Worm (Caenorhabditis elegans) whole organism, young adult: Measurements from ENCODE around the gene parp-2.

Source experiments
- B0019.2 ChIP-seq: fragments of 200-800 bp; sonication (Bioruptor generic); conservative IDR thresholded peaks from 2 replicates; pipeline ENCODE4 v1.3.6; 2022; ENCODE audit warnings: missing genetic modification reagents, missing genetic modification characterization, missing compliant biosample characterization
- F10E7.11 ChIP-seq: sonication (generic microtip); optimal IDR thresholded peaks from 2 replicates; lab custom pipeline; 2017; ENCODE audit warnings: mild to moderate bottlenecking, missing genetic modification characterization, moderate library complexity, missing compliant biosample characterization
- F22D6.2 ChIP-seq: sonication (generic microtip); optimal IDR thresholded peaks from 2 replicates; lab custom pipeline; 2016; ENCODE audit warnings: mild to moderate bottlenecking, missing genetic modification characterization, missing compliant biosample characterization
- K11D2.4 ChIP-seq: fragments of 200-800 bp; sonication (Bioruptor generic); IDR thresholded peaks from 2 replicates; pipeline ENCODE4 v1.3.6; 2022; ENCODE audit warnings: missing genetic modification reagents, missing genetic modification characterization, missing compliant biosample characterization
- Y56A3A.18 ChIP-seq: fragments of 200-800 bp; sonication (Bioruptor generic); IDR thresholded peaks from 2 replicates; pipeline ENCODE4 v1.3.6; 2022; ENCODE audit warnings: missing genetic modification reagents, missing genetic modification characterization, missing compliant biosample characterization
- Y95B8A.8 ChIP-seq: fragments of 200-800 bp; sonication (Bioruptor generic); IDR thresholded peaks from 2 replicates; pipeline ENCODE4 v1.3.6; 2022; ENCODE audit warnings: missing genetic modification reagents, missing genetic modification characterization, missing compliant biosample characterization
- ZK185.1 ChIP-seq: sonication (generic microtip); optimal IDR thresholded peaks from 2 replicates; lab custom pipeline; 2016; ENCODE audit warnings: mild to moderate bottlenecking, missing genetic modification characterization, missing compliant biosample characterization; ENCODE audit not compliant: poor library complexity, severe bottlenecking
- akir-1 ChIP-seq: fragments of 200-800 bp; sonication (Bioruptor generic); optimal IDR thresholded peaks from 2 replicates; lab custom pipeline; 2018; ENCODE audit warnings: mild to moderate bottlenecking, missing genetic modification characterization, moderate library complexity, missing compliant biosample characterization
- atf-7 ChIP-seq: sonication (generic microtip); optimal IDR thresholded peaks from 2 replicates; lab custom pipeline; 2017; ENCODE audit warnings: mild to moderate bottlenecking, missing genetic modification characterization, missing compliant biosample characterization
- attf-3 ChIP-seq: fragments of 200-800 bp; sonication (Bioruptor generic); conservative IDR thresholded peaks from 2 replicates; pipeline ENCODE4 v1.3.6; 2022; ENCODE audit warnings: missing genetic modification reagents, missing genetic modification characterization, missing compliant biosample characterization
- ccch-3 ChIP-seq: fragments of 200-800 bp; sonication (Bioruptor generic); optimal IDR thresholded peaks from 2 replicates; lab custom pipeline; 2018; ENCODE audit warnings: mild to moderate bottlenecking, missing genetic modification characterization, missing compliant biosample characterization
- ceh-100 ChIP-seq: fragments of 200-800 bp; sonication (Bioruptor generic); IDR thresholded peaks from 2 replicates; pipeline ENCODE4 v1.3.6; 2022; ENCODE audit warnings: missing genetic modification reagents, missing genetic modification characterization, missing compliant biosample characterization
- ceh-27 ChIP-seq: fragments of 200-800 bp; sonication (Bioruptor generic); optimal IDR thresholded peaks from 2 replicates; lab custom pipeline; 2018; ENCODE audit warnings: mild to moderate bottlenecking, missing genetic modification characterization, moderate library complexity, missing compliant biosample characterization
- dox-1 ChIP-seq: fragments of 200-800 bp; sonication (Bioruptor generic); IDR thresholded peaks from 2 replicates; pipeline ENCODE4 v1.3.6; 2022; ENCODE audit warnings: missing genetic modification reagents, missing genetic modification characterization, missing compliant biosample characterization
- dpff-1 ChIP-seq: sonication (generic microtip); optimal IDR thresholded peaks from 2 replicates; lab custom pipeline; 2017; ENCODE audit warnings: mild to moderate bottlenecking, missing genetic modification characterization, missing compliant biosample characterization
- egl-18 ChIP-seq: fragments of 200-800 bp; sonication (Bioruptor generic); IDR thresholded peaks from 2 replicates; pipeline ENCODE4 v1.3.6; 2022; ENCODE audit warnings: missing genetic modification reagents, missing genetic modification characterization, missing compliant biosample characterization
- egl-44 ChIP-seq: fragments of 200-800 bp; sonication (Bioruptor generic); IDR thresholded peaks from 2 replicates; pipeline ENCODE4 v1.3.6; 2022; ENCODE audit warnings: missing genetic modification reagents, missing genetic modification characterization, missing compliant biosample characterization
- ets-4 ChIP-seq: fragments of 200-800 bp; sonication (Bioruptor generic); optimal IDR thresholded peaks from 2 replicates; lab custom pipeline; 2018; ENCODE audit warnings: mild to moderate bottlenecking, missing genetic modification characterization, missing compliant biosample characterization
- gei-17 ChIP-seq: fragments of 200-800 bp; sonication (Bioruptor generic); optimal IDR thresholded peaks from 2 replicates; lab custom pipeline; 2018; ENCODE audit warnings: mild to moderate bottlenecking, missing genetic modification characterization, missing compliant biosample characterization
- hmg-1.2 ChIP-seq: fragments of 200-800 bp; sonication (Bioruptor generic); IDR thresholded peaks from 2 replicates; pipeline ENCODE4 v1.3.6; 2022; ENCODE audit warnings: missing genetic modification reagents, missing genetic modification characterization, missing compliant biosample characterization
- hmg-20 ChIP-seq: fragments of 200-800 bp; sonication (Bioruptor generic); IDR thresholded peaks from 2 replicates; pipeline ENCODE4 v1.3.6; 2022; ENCODE audit warnings: missing genetic modification reagents, missing genetic modification characterization, missing compliant biosample characterization
- lin-35 ChIP-seq, 3 experiments: fragments of 150-350 bp in 2 of 3; sonication (generic microtip) in 1 of 3; optimal IDR thresholded peaks; 2 replicates each; lab custom pipeline; 2014 to 2018; ENCODE audit warnings: missing biosample characterization in 3 of 3, missing genetic modification characterization in 3 of 3, missing genetic modification reagents in 3 of 3
- lsl-1 ChIP-seq: fragments of 200-800 bp; sonication (Bioruptor generic); optimal IDR thresholded peaks from 2 replicates; lab custom pipeline; 2018; ENCODE audit warnings: mild to moderate bottlenecking, missing genetic modification characterization, moderate library complexity, missing compliant biosample characterization
- lsy-27 ChIP-seq: sonication (generic microtip); optimal IDR thresholded peaks from 2 replicates; lab custom pipeline; 2017; ENCODE audit warnings: missing genetic modification characterization, mild to moderate bottlenecking, missing compliant biosample characterization, antibody characterized with exemption, missing genotype, borderline replicate concordance; ENCODE audit not compliant: insufficient read depth
- madf-8 ChIP-seq: fragments of 200-800 bp; sonication (Bioruptor generic); conservative IDR thresholded peaks from 2 replicates; pipeline ENCODE4 v1.3.6; 2022; ENCODE audit warnings: missing genetic modification reagents, missing genetic modification characterization, missing compliant biosample characterization
- mxl-1 ChIP-seq: sonication (generic microtip); optimal IDR thresholded peaks from 2 replicates; lab custom pipeline; 2016; ENCODE audit warnings: missing genetic modification characterization, missing compliant biosample characterization
- nfyb-1 ChIP-seq: fragments of 200-800 bp; sonication (Bioruptor generic); IDR thresholded peaks from 2 replicates; pipeline ENCODE4 v1.3.6; 2022; ENCODE audit warnings: missing genetic modification reagents, missing genetic modification characterization, missing compliant biosample characterization
- nhr-120 ChIP-seq: fragments of 200-800 bp; sonication (Bioruptor generic); IDR thresholded peaks from 2 replicates; pipeline ENCODE4 v1.3.6; 2022; ENCODE audit warnings: missing genetic modification characterization, missing compliant biosample characterization
- nhr-179 ChIP-seq: sonication (generic microtip); optimal IDR thresholded peaks from 2 replicates; lab custom pipeline; 2016; ENCODE audit warnings: mild to moderate bottlenecking, missing genetic modification characterization, missing compliant biosample characterization
- nhr-27 ChIP-seq: fragments of 200-800 bp; sonication (Bioruptor generic); optimal IDR thresholded peaks from 2 replicates; lab custom pipeline; 2018; ENCODE audit warnings: mild to moderate bottlenecking, missing genetic modification characterization, moderate library complexity, missing compliant biosample characterization
- rcor-1 ChIP-seq: fragments of 200-800 bp; sonication (Bioruptor generic); IDR thresholded peaks from 2 replicates; pipeline ENCODE4 v1.3.6; 2022; ENCODE audit warnings: missing genetic modification reagents, missing genetic modification characterization, missing compliant biosample characterization
- sdz-38 ChIP-seq: sonication (generic microtip); optimal IDR thresholded peaks from 2 replicates; lab custom pipeline; 2016; ENCODE audit warnings: missing genotype, missing genetic modification characterization, missing compliant biosample characterization
- tbp1 ChIP-seq: fragments of 200-800 bp; sonication (Bioruptor generic); optimal IDR thresholded peaks from 2 replicates; lab custom pipeline; 2018; ENCODE audit warnings: mild to moderate bottlenecking, missing genetic modification characterization, missing compliant biosample characterization
- unc-62 ChIP-seq: fragments of 150-350 bp; optimal IDR thresholded peaks from 2 replicates; lab custom pipeline; 2014; ENCODE audit warnings: missing biosample characterization, missing genetic modification reagents, missing genetic modification characterization
- ztf-6 ChIP-seq: fragments of 200-800 bp; sonication (Bioruptor generic); IDR thresholded peaks from 2 replicates; pipeline ENCODE4 v1.3.6; 2022; ENCODE audit warnings: missing genetic modification reagents, missing genetic modification characterization, missing compliant biosample characterization

The parp-2 gene

DNA sequence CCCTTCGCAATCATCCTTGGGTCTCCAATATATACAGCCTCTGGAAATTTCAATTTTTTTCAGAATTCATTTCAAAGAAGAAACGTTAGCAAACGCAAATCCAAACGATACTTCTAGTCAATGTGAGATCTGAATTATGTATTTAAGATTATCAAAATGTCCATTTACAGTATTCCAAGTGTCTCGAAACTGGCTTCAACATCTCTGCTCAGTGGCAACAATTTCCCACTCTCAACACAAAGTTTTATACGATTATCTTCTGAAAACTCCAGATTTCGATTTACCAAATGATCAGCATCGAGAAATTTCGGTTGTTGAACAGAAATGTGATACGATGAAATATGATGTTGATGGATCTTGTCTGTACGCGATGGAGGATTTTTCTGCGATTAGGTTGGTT, 36.3 kb upstream of the parp-2 start:
- TF ChIP-seq unc-62 (GFP tag; lab: Kevin White, UChicago) (no peak), ZK185.1 (tag; lab: Kevin White, UChicago) (no peak), mxl-1 (tag; lab: Kevin White, UChicago) (no peak), F10E7.11 (no peak), lsl-1 (GFP tag; lab: Kevin White, UChicago) (no peak), ceh-27 (no peak), B0019.2 (GFP tag; lab: Robert Waterston, UW) (no peak)

DNA sequence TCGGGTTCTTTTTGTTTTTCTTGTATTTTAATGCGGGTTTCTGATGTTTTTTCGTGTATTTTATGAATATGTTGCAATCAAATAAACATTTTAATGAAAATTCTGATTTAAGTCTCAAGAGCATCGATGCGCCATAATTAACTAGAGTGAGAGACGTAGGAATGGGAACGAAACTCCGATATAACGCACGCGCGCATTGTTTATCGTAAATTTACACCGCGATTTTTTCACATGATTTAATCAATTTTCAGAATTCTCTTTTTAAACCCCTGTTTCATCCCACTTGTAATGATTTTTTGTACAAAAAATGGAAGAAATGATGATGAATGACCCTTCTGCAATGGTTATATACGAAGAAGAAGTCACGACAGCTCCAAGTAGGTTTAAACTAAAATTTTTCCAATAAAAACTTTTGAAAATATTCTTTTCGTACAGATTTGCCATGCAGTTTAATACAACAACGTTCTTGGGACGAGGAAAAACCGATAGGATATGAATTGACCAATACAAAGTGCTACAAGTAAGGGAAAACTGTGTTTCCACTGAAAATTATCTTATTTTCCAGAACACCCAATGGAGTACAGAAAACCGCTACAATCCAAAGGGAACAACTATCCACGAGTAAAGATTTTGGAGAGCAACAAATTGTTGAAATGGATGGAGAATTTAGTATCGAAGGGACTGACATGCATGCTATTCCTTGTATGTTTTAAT, 35.2 kb upstream of the parp-2 start, which contains the start of gene zfp-2:
Gene zfp-2 (plus strand): TSS at position 214 of the 714 bp plus-strand sequence.
- peak; percentile 90 for TF ChIP-seq attf-3
- no peak for TF ChIP-seq hmg-1.2 (GFP tag; lab: Robert Waterston, UW)

DNA sequence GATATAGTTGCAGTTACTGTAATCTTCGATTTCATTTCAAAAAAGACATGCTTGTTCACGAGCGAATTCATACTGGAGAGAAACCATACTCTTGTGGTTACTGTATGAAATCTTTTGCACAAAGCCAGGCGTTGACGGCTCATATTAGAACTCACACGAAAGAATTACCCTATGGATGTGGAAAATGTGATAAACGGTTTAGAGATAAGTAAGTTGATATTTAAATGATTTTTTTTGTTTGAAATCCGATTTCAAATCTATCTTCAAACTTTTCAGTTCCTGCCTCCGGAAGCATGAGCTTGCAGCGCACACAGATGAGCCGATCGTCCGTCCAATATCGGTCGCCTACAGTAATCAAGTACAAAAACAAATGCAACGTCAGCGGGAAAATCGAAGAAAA, 33.9 kb upstream of the parp-2 start:
- TF ChIP-seq lsy-27 (no peak), ccch-3 (no peak), attf-3 (no peak), hmg-20 (no peak), ets-4 (GFP tag; lab: Kevin White, UChicago) (no peak), rcor-1 (no peak), nhr-179 (tag; lab: Kevin White, UChicago) (no peak), akir-1 (no peak), unc-62 (GFP tag; lab: Kevin White, UChicago) (no peak), atf-7 (no peak), K11D2.4 (no peak), Y95B8A.8 (GFP tag; lab: Robert Waterston, UW) (no peak), madf-8 (GFP tag; lab: Robert Waterston, UW) (no peak), lin-35 (GFP tag; optimal IDR thresholded peaks at IDR 0.05; lab: Kevin White, UChicago) (no peak), egl-18 (GFP tag; lab: Robert Waterston, UW) (no peak), dox-1 (GFP tag; lab: Robert Waterston, UW) (no peak), nfyb-1 (GFP tag; lab: Robert Waterston, UW) (no peak)

ce11 chrII:9559929-9560328, 32.9 kb upstream of the parp-2 start, which contains the start of gene F35H8.4:
TSS of gene F35H8.4 (minus strand) at chrII:9560029.
- TF ChIP-seq nfyb-1 (GFP tag; lab: Robert Waterston, UW): no peak
- no peak for TF ChIP-seq nhr-27
- no peak for TF ChIP-seq ztf-6 (GFP tag; lab: Robert Waterston, UW)
- TF ChIP-seq sdz-38 (tag; lab: Kevin White, UChicago): no peak
- TF ChIP-seq nhr-120: no peak
- TF ChIP-seq Y56A3A.18: no peak
- no peak for TF ChIP-seq F22D6.2 (tag; lab: Kevin White, UChicago)
- TF ChIP-seq tbp1 (GFP tag; lab: Kevin White, UChicago): no peak
- no peak for TF ChIP-seq ceh-100 (GFP tag; lab: Robert Waterston, UW)
- TF ChIP-seq egl-44 (GFP tag; lab: Robert Waterston, UW): no peak
- no peak for TF ChIP-seq dpff-1
- TF ChIP-seq gei-17: no peak
